Worm (Caenorhabditis elegans) whole organism, L1 larva: ENCODE measurements around the gene mks-1.
A peak's percentile ranks its signal among the peaks of the same experiment; 100 is the strongest.

Experiments
- alr-1 ChIP-seq: fragments of 200-800 bp; sonication (Bioruptor generic); optimal IDR thresholded peaks from 2 replicates; lab custom pipeline; 2018; ENCODE audit warnings: borderline replicate concordance, mild to moderate bottlenecking, missing genetic modification characterization, missing compliant biosample characterization
- aly-2 ChIP-seq: fragments of 150-350 bp; optimal IDR thresholded peaks from 2 replicates; lab custom pipeline; 2014; ENCODE audit warnings: missing biosample characterization, missing genetic modification characterization
- ama-1 ChIP-seq: fragments of 150-350 bp; optimal IDR thresholded peaks from 2 replicates; lab custom pipeline; 2014
- blmp-1 ChIP-seq: fragments of 150-350 bp; optimal IDR thresholded peaks from 2 replicates; lab custom pipeline; 2014; ENCODE audit warnings: missing biosample characterization, missing genetic modification characterization
- ceh-63 ChIP-seq: fragments of 200-800 bp; sonication (Bioruptor generic); optimal IDR thresholded peaks from 2 replicates; lab custom pipeline; 2018; ENCODE audit warnings: mild to moderate bottlenecking, missing genetic modification characterization, missing compliant biosample characterization
- ceh-8 ChIP-seq: fragments of 200-800 bp; sonication (Bioruptor generic); optimal IDR thresholded peaks from 2 replicates; lab custom pipeline; 2018; ENCODE audit warnings: mild to moderate bottlenecking, missing genetic modification characterization, moderate library complexity, missing compliant biosample characterization
- ceh-88 ChIP-seq: fragments of 200-800 bp; sonication (Bioruptor generic); IDR thresholded peaks from 2 replicates; pipeline ENCODE4 v1.3.6; 2022; ENCODE audit warnings: missing genetic modification characterization, missing compliant biosample characterization
- dpl-1 ChIP-seq, 3 experiments: fragments of 150-350 bp in 2 of 3; sonication (generic microtip) in 1 of 3; optimal IDR thresholded peaks; 2 replicates each; lab custom pipeline; 2014 to 2017; ENCODE audit warnings: missing biosample characterization in 3 of 3, missing genetic modification characterization in 3 of 3, missing genetic modification reagents in 3 of 3
- dsc-1 ChIP-seq: sonication (generic microtip); optimal IDR thresholded peaks from 2 replicates; lab custom pipeline; 2016; ENCODE audit warnings: mild to moderate bottlenecking, missing genetic modification characterization, missing compliant biosample characterization
- efl-1 ChIP-seq, 4 experiments: fragments of 150-350 bp; optimal IDR thresholded peaks in 3 of 4; peaks in 1 of 4; 1 replicate in 1 of 4; 2 replicates in 3 of 4; lab custom pipeline; 2014; ENCODE audit warnings: missing biosample characterization in 2 of 4, missing genetic modification characterization in 2 of 4, missing genetic modification reagents in 2 of 4
- efl-3 ChIP-seq: fragments of 200-800 bp; sonication (Bioruptor generic); optimal IDR thresholded peaks from 2 replicates; lab custom pipeline; 2018; ENCODE audit warnings: mild to moderate bottlenecking, missing genetic modification characterization, missing compliant biosample characterization
- egl-13 ChIP-seq: sonication (generic microtip); optimal IDR thresholded peaks from 2 replicates; lab custom pipeline; 2016; ENCODE audit warnings: missing genotype, missing genetic modification reagents, missing genetic modification characterization, missing compliant biosample characterization
- egl-27 ChIP-seq, 2 experiments: fragments of 150-350 bp in 1 of 2; sonication (generic microtip); optimal IDR thresholded peaks; 3 replicates each; lab custom pipeline; 2017 to 2018; ENCODE audit warnings: missing biosample characterization in 2 of 2, missing genetic modification characterization in 2 of 2, missing genetic modification reagents in 2 of 2
- elt-2 ChIP-seq: sonication (generic microtip); optimal IDR thresholded peaks from 2 replicates; lab custom pipeline; 2016; ENCODE audit warnings: missing genetic modification characterization, mild to moderate bottlenecking, inconsistent platforms, missing compliant biosample characterization, missing genetic modification reagents
- elt-3 ChIP-seq, 6 experiments: fragments of 150-350 bp in 1 of 6; sonication (generic microtip); optimal IDR thresholded peaks; 2 replicates each; lab custom pipeline; 2017 to 2018; ENCODE audit warnings: missing biosample characterization in 6 of 6, missing genetic modification characterization in 6 of 6, inconsistent platforms in 1 of 6
- ets-5 ChIP-seq: fragments of 200-800 bp; sonication (Bioruptor generic); IDR thresholded peaks from 2 replicates; pipeline ENCODE4 v1.3.6; 2022; ENCODE audit warnings: missing genetic modification characterization, missing compliant biosample characterization
- fkh-8 ChIP-seq: sonication (generic microtip); optimal IDR thresholded peaks from 2 replicates; lab custom pipeline; 2016; ENCODE audit warnings: mild to moderate bottlenecking, missing genetic modification characterization, missing compliant biosample characterization
- fos-1 ChIP-seq: fragments of 150-350 bp; optimal IDR thresholded peaks from 2 replicates; lab custom pipeline; 2014; ENCODE audit warnings: missing biosample characterization, missing genetic modification characterization
- grh-1 ChIP-seq: fragments of 200-800 bp; sonication (Bioruptor generic); IDR thresholded peaks from 2 replicates; pipeline ENCODE4 v1.3.6; 2022; ENCODE audit warnings: missing genetic modification reagents, missing genetic modification characterization, missing compliant biosample characterization
- hlh-17 ChIP-seq: fragments of 200-800 bp; sonication (Bioruptor generic); optimal IDR thresholded peaks from 2 replicates; lab custom pipeline; 2018; ENCODE audit warnings: missing genetic modification characterization, mild to moderate bottlenecking, missing compliant biosample characterization, moderate library complexity, borderline replicate concordance
- hlh-4 ChIP-seq: sonication (generic microtip); optimal IDR thresholded peaks from 2 replicates; lab custom pipeline; 2016; ENCODE audit warnings: mild to moderate bottlenecking, missing genetic modification characterization, missing compliant biosample characterization
- hpl-2 ChIP-seq: fragments of 150-350 bp; optimal IDR thresholded peaks from 2 replicates; lab custom pipeline; 2014; ENCODE audit warnings: missing biosample characterization, missing genetic modification reagents, missing genetic modification characterization
- irx-1 ChIP-seq: sonication (generic microtip); optimal IDR thresholded peaks from 2 replicates; lab custom pipeline; 2016; ENCODE audit warnings: missing genetic modification characterization, missing compliant biosample characterization
- lin-13 ChIP-seq: fragments of 150-350 bp; optimal IDR thresholded peaks from 2 replicates; lab custom pipeline; 2014; ENCODE audit warnings: missing biosample characterization, missing genetic modification reagents, missing genetic modification characterization
- lin-14 ChIP-seq: fragments of 200-800 bp; sonication (Bioruptor generic); optimal IDR thresholded peaks from 2 replicates; lab custom pipeline; 2018; ENCODE audit warnings: mild to moderate bottlenecking, missing genetic modification characterization, moderate library complexity, missing compliant biosample characterization
- lin-15B ChIP-seq: fragments of 150-350 bp; sonication (generic microtip); optimal IDR thresholded peaks from 3 replicates; lab custom pipeline; 2014; ENCODE audit warnings: missing biosample characterization, missing genetic modification characterization
- lin-35 ChIP-seq, 2 experiments: fragments of 150-350 bp; optimal IDR thresholded peaks; 2 replicates each; lab custom pipeline; 2014; ENCODE audit warnings: missing biosample characterization in 2 of 2, missing genetic modification characterization in 2 of 2, missing genetic modification reagents in 2 of 2
- lin-39 ChIP-seq: fragments of 150-350 bp; optimal IDR thresholded peaks from 2 replicates; lab custom pipeline; 2014; ENCODE audit warnings: missing biosample characterization, missing genetic modification reagents, missing genetic modification characterization
- lir-3 ChIP-seq: sonication (generic microtip); optimal IDR thresholded peaks from 2 replicates; lab custom pipeline; 2016; ENCODE audit warnings: mild to moderate bottlenecking, missing genetic modification characterization, moderate library complexity, missing compliant biosample characterization; ENCODE audit not compliant: poor library complexity
- lsy-2 ChIP-seq, 2 experiments: fragments of 150-350 bp; optimal IDR thresholded peaks; 2 replicates each; lab custom pipeline; 2014; ENCODE audit warnings: missing biosample characterization in 2 of 2, missing genetic modification characterization in 2 of 2
- mab-9 ChIP-seq: fragments of 200-800 bp; sonication (Bioruptor generic); IDR thresholded peaks from 2 replicates; pipeline ENCODE4 v1.3.6; 2022; ENCODE audit warnings: missing genetic modification reagents, missing genetic modification characterization, missing compliant biosample characterization
- mdl-1 ChIP-seq, 2 experiments: fragments of 150-350 bp; optimal IDR thresholded peaks; 2 replicates each; lab custom pipeline; 2014 to 2017; ENCODE audit warnings: missing biosample characterization in 2 of 2, missing genetic modification characterization in 2 of 2, inconsistent platforms in 1 of 2
- nhr-11 ChIP-seq: fragments of 150-350 bp; optimal IDR thresholded peaks from 2 replicates; lab custom pipeline; 2014; ENCODE audit warnings: missing biosample characterization, missing genetic modification characterization
- nhr-19 ChIP-seq: fragments of 200-800 bp; sonication (Bioruptor generic); conservative IDR thresholded peaks from 2 replicates; pipeline ENCODE4 v1.3.6; 2022; ENCODE audit warnings: missing genetic modification characterization, missing compliant biosample characterization
- nhr-20 ChIP-seq: sonication (generic microtip); optimal IDR thresholded peaks from 2 replicates; lab custom pipeline; 2016; ENCODE audit warnings: mild to moderate bottlenecking, missing genetic modification characterization, missing compliant biosample characterization
- nhr-237 ChIP-seq: fragments of 150-350 bp; optimal IDR thresholded peaks from 2 replicates; lab custom pipeline; 2014; ENCODE audit warnings: missing biosample characterization, missing genetic modification characterization
- nhr-28 ChIP-seq: fragments of 150-350 bp; optimal IDR thresholded peaks from 2 replicates; lab custom pipeline; 2014; ENCODE audit warnings: missing biosample characterization, missing genetic modification characterization
- nhr-71 ChIP-seq: sonication (generic microtip); optimal IDR thresholded peaks from 2 replicates; lab custom pipeline; 2016; ENCODE audit warnings: mild to moderate bottlenecking, missing genetic modification characterization, moderate library complexity, missing compliant biosample characterization
- nhr-76 ChIP-seq: sonication (generic microtip); optimal IDR thresholded peaks from 2 replicates; lab custom pipeline; 2017; ENCODE audit warnings: missing biosample characterization, missing genetic modification characterization
- nhr-84 ChIP-seq: sonication (generic microtip); optimal IDR thresholded peaks from 2 replicates; lab custom pipeline; 2017; ENCODE audit warnings: missing biosample characterization, missing genetic modification characterization
- nhr-85 ChIP-seq: sonication (generic microtip); peaks from one replicate; lab custom pipeline; 2016; ENCODE audit warnings: missing genetic modification characterization, inconsistent platforms, missing compliant biosample characterization
- pag-3 ChIP-seq: sonication (generic microtip); optimal IDR thresholded peaks from 2 replicates; lab custom pipeline; 2017; ENCODE audit warnings: missing genetic modification characterization, mild to moderate bottlenecking, missing compliant biosample characterization, antibody characterized with exemption, borderline replicate concordance; ENCODE audit not compliant: insufficient read depth
- pqm-1 ChIP-seq: sonication (generic microtip); optimal IDR thresholded peaks from 3 replicates; lab custom pipeline; 2017; ENCODE audit warnings: missing biosample characterization, missing genetic modification characterization
- skn-1 ChIP-seq: fragments of 150-350 bp; optimal IDR thresholded peaks from 2 replicates; lab custom pipeline; 2014; ENCODE audit warnings: missing biosample characterization, missing genetic modification characterization
- sptf-1 ChIP-seq: fragments of 150-350 bp; optimal IDR thresholded peaks from 2 replicates; lab custom pipeline; 2014; ENCODE audit warnings: missing biosample characterization, missing genetic modification characterization
- sup-37 ChIP-seq: fragments of 200-800 bp; sonication (Bioruptor generic); optimal IDR thresholded peaks from 2 replicates; lab custom pipeline; 2018; ENCODE audit warnings: mild to moderate bottlenecking, missing genetic modification characterization, missing compliant biosample characterization
- unc-130 ChIP-seq: fragments of 150-350 bp; optimal IDR thresholded peaks from 2 replicates; lab custom pipeline; 2017; ENCODE audit warnings: missing biosample characterization, missing genetic modification characterization, inconsistent platforms
- unc-30 ChIP-seq: sonication (generic microtip); optimal IDR thresholded peaks from 2 replicates; lab custom pipeline; 2017; ENCODE audit warnings: missing biosample characterization, missing genetic modification characterization
- unc-62 ChIP-seq: fragments of 150-350 bp; optimal IDR thresholded peaks from 2 replicates; lab custom pipeline; 2014; ENCODE audit warnings: missing biosample characterization, missing genetic modification reagents, missing genetic modification characterization
- unc-86 ChIP-seq: sonication (generic microtip); optimal IDR thresholded peaks from 2 replicates; lab custom pipeline; 2016; ENCODE audit warnings: missing genetic modification characterization, missing compliant biosample characterization
- zag-1 ChIP-seq: fragments of 150-350 bp; optimal IDR thresholded peaks from 2 replicates; lab custom pipeline; 2014; ENCODE audit warnings: missing biosample characterization, missing genetic modification characterization
- ztf-11 ChIP-seq, 2 experiments: sonication (generic microtip); optimal IDR thresholded peaks; 2 replicates each; lab custom pipeline; 2016 to 2017; ENCODE audit warnings: missing genetic modification characterization in 2 of 2, missing biosample characterization in 1 of 2, missing compliant biosample characterization in 1 of 2

Gene mks-1

ce11 chrIII:3174985-3175384 lies 11.1 kb upstream of the mks-1 start, which contains the start of gene R148.3 (continued):
- TF ChIP-seq nhr-85, result peak; percentile 80
- TF ChIP-seq nhr-19 (GFP tag; lab: Robert Waterston, UW), result peak; percentile 37
- TF ChIP-seq pag-3 (tag; lab: Kevin White, UChicago), result no peak
- no peak for TF ChIP-seq egl-27 (tag; optimal IDR thresholded peaks at IDR 0.05; lab: Kevin White, UChicago)
- TF ChIP-seq nhr-84, result no peak
- peak; percentile 36 for TF ChIP-seq skn-1 (tag; lab: Kevin White, UChicago)
- TF ChIP-seq nhr-76 (tag; lab: Kevin White, UChicago), result no peak
- TF ChIP-seq efl-3 (GFP tag; lab: Kevin White, UChicago), result no peak
- TF ChIP-seq mab-9 (GFP tag; lab: Robert Waterston, UW), result no peak
- no peak for TF ChIP-seq unc-30
- no peak for TF ChIP-seq elt-2 (tag; lab: Kevin White, UChicago)
- TF ChIP-seq ceh-8, result no peak
- TF ChIP-seq nhr-28 (tag; lab: Kevin White, UChicago), result no peak
- peak; percentile 6 to 59 for TF ChIP-seq lin-35 (GFP tag; optimal IDR thresholded peaks at IDR 0.05; lab: Kevin White, UChicago)
- TF ChIP-seq zag-1 (tag; lab: Kevin White, UChicago), result no peak
- no peak for TF ChIP-seq aly-2 (tag; lab: Kevin White, UChicago)
- TF ChIP-seq efl-1 (optimal IDR thresholded peaks at IDR 0.05; lab: Kevin White, UChicago), result peak; percentile 36 to 50
- peak; percentile 41 to 94 for TF ChIP-seq efl-1 (GFP tag; optimal IDR thresholded peaks at IDR 0.05 in 1 of 2; lab: Kevin White, UChicago)
- no peak for TF ChIP-seq ceh-63
- peak; percentile 42 for TF ChIP-seq blmp-1
- peak; percentile 6 for TF ChIP-seq lin-39 (tag; lab: Kevin White, UChicago)
- peak; percentile 30 for TF ChIP-seq lin-15B (tag; lab: Kevin White, UChicago)
- TF ChIP-seq mdl-1 (tag; optimal IDR thresholded peaks at IDR 0.05; lab: Kevin White, UChicago), result peak in 1 of 2 experiments; percentile 61
- no peak for TF ChIP-seq elt-3 (tag; optimal IDR thresholded peaks at IDR 0.05; lab: Kevin White, UChicago)
- TF ChIP-seq hlh-4 (tag; lab: Kevin White, UChicago), result no peak
- TF ChIP-seq nhr-20, result peak; percentile 35
- no peak for TF ChIP-seq ama-1 (lab: Kevin White, UChicago)
- TF ChIP-seq unc-62, result no peak
- TF ChIP-seq dsc-1 (tag; lab: Kevin White, UChicago), result peak; percentile 43
- no peak for TF ChIP-seq sup-37 (GFP tag; lab: Kevin White, UChicago)
- no peak for TF ChIP-seq ceh-88 (GFP tag; lab: Robert Waterston, UW)
- TF ChIP-seq lin-13 (GFP tag; lab: Kevin White, UChicago), result peak; percentile 26
- TF ChIP-seq alr-1 (tag; lab: Kevin White, UChicago), result no peak
- TF ChIP-seq lsy-2 (tag; optimal IDR thresholded peaks at IDR 0.05; lab: Kevin White, UChicago), result peak; percentile 49 to 69
- no peak for TF ChIP-seq sptf-1 (tag; lab: Kevin White, UChicago)
- peak; percentile 70 for TF ChIP-seq nhr-71
- TF ChIP-seq hpl-2, result no peak
- TF ChIP-seq dpl-1 (GFP tag; optimal IDR thresholded peaks at IDR 0.05; lab: Kevin White, UChicago), result peak; percentile 3 to 61 (median 40)
- TF ChIP-seq irx-1 (tag; lab: Kevin White, UChicago), result no peak
- no peak for TF ChIP-seq hlh-17
- TF ChIP-seq, all 84 proteins: peak for 30

DNA sequence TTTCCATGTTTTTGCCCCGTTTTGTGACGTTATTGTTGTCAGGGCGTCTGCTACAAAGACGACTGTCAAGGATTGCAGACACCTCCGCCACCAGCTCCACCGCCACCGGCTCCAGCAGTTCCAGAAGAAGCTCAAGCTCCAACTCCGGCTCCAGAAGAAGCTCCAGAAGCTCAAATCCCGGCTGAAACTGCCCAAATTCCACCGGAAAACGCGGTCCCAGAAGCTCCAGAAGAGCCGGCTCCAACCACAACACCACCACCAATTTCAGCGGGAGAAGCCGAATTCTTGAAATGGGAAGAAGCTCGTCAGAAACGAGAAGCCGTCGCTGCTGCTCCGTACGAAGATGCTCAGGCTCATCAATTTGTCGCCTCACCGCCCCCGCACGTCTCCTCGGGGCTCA lies 9.3 kb upstream of the mks-1 start:
- no peak for TF ChIP-seq ama-1 (lab: Kevin White, UChicago)
- no peak for TF ChIP-seq unc-130 (tag; lab: Kevin White, UChicago)
- no peak for TF ChIP-seq fos-1 (tag; lab: Kevin White, UChicago)
- no peak for TF ChIP-seq efl-3 (GFP tag; lab: Kevin White, UChicago)
- no peak for TF ChIP-seq pqm-1 (tag; lab: Kevin White, UChicago)
- no peak for TF ChIP-seq grh-1 (GFP tag; lab: Robert Waterston, UW)
- TF ChIP-seq lsy-2 (tag; optimal IDR thresholded peaks at IDR 0.05; lab: Kevin White, UChicago), result no peak
- no peak for TF ChIP-seq egl-13
- TF ChIP-seq lin-13 (GFP tag; lab: Kevin White, UChicago), result no peak
- no peak for TF ChIP-seq fkh-8 (tag; lab: Kevin White, UChicago)
- TF ChIP-seq nhr-11 (tag; lab: Kevin White, UChicago), result no peak
- no peak for TF ChIP-seq dpl-1 (GFP tag; optimal IDR thresholded peaks at IDR 0.05; lab: Kevin White, UChicago)
- TF ChIP-seq nhr-237 (tag; lab: Kevin White, UChicago), result no peak
- no peak for TF ChIP-seq ztf-11 (tag; optimal IDR thresholded peaks at IDR 0.05; lab: Kevin White, UChicago)
- TF ChIP-seq ets-5 (GFP tag; lab: Robert Waterston, UW), result no peak
- TF ChIP-seq blmp-1, result no peak
- TF ChIP-seq lin-14 (GFP tag; lab: Kevin White, UChicago), result no peak
- TF ChIP-seq unc-86 (tag; lab: Kevin White, UChicago), result no peak
- no peak for TF ChIP-seq lir-3 (tag; lab: Kevin White, UChicago)
